Fruit fly (Drosophila melanogaster): ENCODE results near the gene SmD2.

- TF ChIP-seq CG14711 (tag; optimal IDR thresholded peaks at IDR 0.05) (no peak), CG11617 (GFP tag; optimal IDR thresholded peaks at IDR 0.05) (no peak), toe (GFP tag; optimal IDR thresholded peaks at IDR 0.05) (no peak), kay (GFP tag; ENCODE audit: borderline replicate concordance) (no peak), CG33017 (tag; optimal IDR thresholded peaks at IDR 0.05) (no peak), cnc (optimal IDR thresholded peaks at IDR 0.05) (no peak), cic (GFP tag; optimal IDR thresholded peaks at IDR 0.05) (no peak), Mnt (GFP tag; optimal IDR thresholded peaks at IDR 0.05) (no peak), CG12768 (GFP tag; optimal IDR thresholded peaks at IDR 0.05) (no peak), Hr96 (GFP tag; optimal IDR thresholded peaks at IDR 0.05) (no peak), ovo (GFP tag; optimal IDR thresholded peaks at IDR 0.05) (no peak), CG7101 (tag; optimal IDR thresholded peaks at IDR 0.05) (no peak), Crg-1 (GFP tag; optimal IDR thresholded peaks at IDR 0.05) (no peak)
Measured at dm6 chr3R:6381784-6382183, 36.1 kb upstream of the SmD2 start.
